Fruit fly (Drosophila melanogaster): ENCODE data around the gene CG33766.

Gene CG33766

dm6 chr3L:22642276-22642900, 3.0 kb upstream of the CG33766 start:
- TF ChIP-seq Mnt (GFP tag; optimal IDR thresholded peaks at IDR 0.05): no peak
- no peak for TF ChIP-seq tj (GFP tag; optimal IDR thresholded peaks at IDR 0.05)
- no peak for TF ChIP-seq Hr96 (GFP tag; optimal IDR thresholded peaks at IDR 0.05)
- no peak for TF ChIP-seq Crg-1 (GFP tag; optimal IDR thresholded peaks at IDR 0.05)
- TF ChIP-seq Clk (GFP tag; optimal IDR thresholded peaks at IDR 0.05): no peak
- no peak for TF ChIP-seq CG7045 (GFP tag; optimal IDR thresholded peaks at IDR 0.05)
- no peak for TF ChIP-seq cnc (optimal IDR thresholded peaks at IDR 0.05)
- TF ChIP-seq ovo (GFP tag; optimal IDR thresholded peaks at IDR 0.05): no peak
- TF ChIP-seq CG12768 (GFP tag; optimal IDR thresholded peaks at IDR 0.05): no peak
- no peak for TF ChIP-seq bab1 (GFP tag; optimal IDR thresholded peaks at IDR 0.05)
- no peak for TF ChIP-seq cic (GFP tag; optimal IDR thresholded peaks at IDR 0.05)
- TF ChIP-seq CG33017 (tag; optimal IDR thresholded peaks at IDR 0.05): no peak
- TF ChIP-seq toe (GFP tag; optimal IDR thresholded peaks at IDR 0.05): no peak
- TF ChIP-seq CG11617 (GFP tag; optimal IDR thresholded peaks at IDR 0.05): no peak
- TF ChIP-seq pad (GFP tag; optimal IDR thresholded peaks at IDR 0.05): no peak
- no peak for TF ChIP-seq CG5204 (GFP tag; optimal IDR thresholded peaks at IDR 0.05)
- no peak for TF ChIP-seq CG1620 (GFP tag; optimal IDR thresholded peaks at IDR 0.05)
- TF ChIP-seq CG14711 (tag; optimal IDR thresholded peaks at IDR 0.05): no peak

- TF ChIP-seq pad (GFP tag; optimal IDR thresholded peaks at IDR 0.05): no peak
- TF ChIP-seq CG14711 (tag; optimal IDR thresholded peaks at IDR 0.05): no peak
- TF ChIP-seq Mnt (GFP tag; optimal IDR thresholded peaks at IDR 0.05): no peak
- no peak for TF ChIP-seq CG5204 (GFP tag; optimal IDR thresholded peaks at IDR 0.05)
Measured at dm6 chr3L:22646007-22646406, 580 bp downstream of the CG33766 start, which contains the start of gene CG33767. Gene CG33767 (plus strand): TSS chr3L:22646307.

dm6 chr3L:22646863-22647262, 1.4 kb downstream of the CG33766 start, which contains the start of gene CG33768:
Gene CG33768 (plus strand): TSS chr3L:22647163.
- TF ChIP-seq Crg-1 (GFP tag; optimal IDR thresholded peaks at IDR 0.05): no peak
- TF ChIP-seq CG33017 (tag; optimal IDR thresholded peaks at IDR 0.05): no peak
- no peak for TF ChIP-seq CG7045 (GFP tag; optimal IDR thresholded peaks at IDR 0.05)
- TF ChIP-seq CG7101 (tag; optimal IDR thresholded peaks at IDR 0.05): no peak
- no peak for TF ChIP-seq ovo (GFP tag; optimal IDR thresholded peaks at IDR 0.05)
- no peak for TF ChIP-seq toe (GFP tag; optimal IDR thresholded peaks at IDR 0.05)

dm6 chr3L:22647627-22648026, 2.2 kb downstream of the CG33766 start, which contains the start of gene CG33769:
Gene CG33769 (plus strand): TSS chr3L:22647927.
- TF ChIP-seq CG1620 (GFP tag; optimal IDR thresholded peaks at IDR 0.05): no peak
- no peak for TF ChIP-seq CG5204 (GFP tag; optimal IDR thresholded peaks at IDR 0.05)
- TF ChIP-seq CG7045 (GFP tag; optimal IDR thresholded peaks at IDR 0.05): no peak
- TF ChIP-seq cnc (optimal IDR thresholded peaks at IDR 0.05): no peak
- TF ChIP-seq bab1 (GFP tag; optimal IDR thresholded peaks at IDR 0.05): no peak
- TF ChIP-seq CG7101 (tag; optimal IDR thresholded peaks at IDR 0.05): no peak
- TF ChIP-seq CG14711 (tag; optimal IDR thresholded peaks at IDR 0.05): no peak
- no peak for TF ChIP-seq kay (GFP tag; ENCODE audit: borderline replicate concordance)
- TF ChIP-seq CG33017 (tag; optimal IDR thresholded peaks at IDR 0.05): no peak
- TF ChIP-seq ovo (GFP tag; optimal IDR thresholded peaks at IDR 0.05): no peak
- no peak for TF ChIP-seq Clk (GFP tag; optimal IDR thresholded peaks at IDR 0.05)
- no peak for TF ChIP-seq Mnt (GFP tag; optimal IDR thresholded peaks at IDR 0.05)
- TF ChIP-seq CG12768 (GFP tag; optimal IDR thresholded peaks at IDR 0.05): no peak
- TF ChIP-seq Crg-1 (GFP tag; optimal IDR thresholded peaks at IDR 0.05): no peak

- no peak for TF ChIP-seq cic (GFP tag; optimal IDR thresholded peaks at IDR 0.05)
- TF ChIP-seq CG11617 (GFP tag; optimal IDR thresholded peaks at IDR 0.05): no peak
- TF ChIP-seq pad (GFP tag; optimal IDR thresholded peaks at IDR 0.05): no peak
Measured at dm6 chr3L:22648372-22648771, 2.9 kb downstream of the CG33766 start, which contains the start of gene CG33770. Gene CG33770 (plus strand): TSS chr3L:22648672.

- TF ChIP-seq cic (GFP tag; optimal IDR thresholded peaks at IDR 0.05) (no peak), CG5204 (GFP tag; optimal IDR thresholded peaks at IDR 0.05) (no peak), pad (GFP tag; optimal IDR thresholded peaks at IDR 0.05) (no peak), CG12768 (GFP tag; optimal IDR thresholded peaks at IDR 0.05) (no peak), cnc (optimal IDR thresholded peaks at IDR 0.05) (no peak), Mnt (GFP tag; optimal IDR thresholded peaks at IDR 0.05) (no peak), CG33017 (tag; optimal IDR thresholded peaks at IDR 0.05) (no peak), Hr96 (GFP tag; optimal IDR thresholded peaks at IDR 0.05) (no peak), ovo (GFP tag; optimal IDR thresholded peaks at IDR 0.05) (no peak), CG7101 (tag; optimal IDR thresholded peaks at IDR 0.05) (no peak), kay (GFP tag; ENCODE audit: borderline replicate concordance) (no peak), bab1 (GFP tag; optimal IDR thresholded peaks at IDR 0.05) (no peak), toe (GFP tag; optimal IDR thresholded peaks at IDR 0.05) (no peak), CG7045 (GFP tag; optimal IDR thresholded peaks at IDR 0.05) (no peak), Clk (GFP tag; optimal IDR thresholded peaks at IDR 0.05) (no peak), CG11617 (GFP tag; optimal IDR thresholded peaks at IDR 0.05) (no peak)
Measured at dm6 chr3L:22649096-22649495, 3.7 kb downstream of the CG33766 start, which contains the start of gene CG33771. Gene CG33771 (plus strand): TSS chr3L:22649396.

dm6 chr3L:22652425-22652824, 7.0 kb downstream of the CG33766 start, which contains the start of gene CG33772:
Gene CG33772 (minus strand): TSS chr3L:22652525.
- TF ChIP-seq bab1 (GFP tag; optimal IDR thresholded peaks at IDR 0.05) (no peak), CG14711 (tag; optimal IDR thresholded peaks at IDR 0.05) (no peak), Crg-1 (GFP tag; optimal IDR thresholded peaks at IDR 0.05) (no peak), Mnt (GFP tag; optimal IDR thresholded peaks at IDR 0.05) (no peak), toe (GFP tag; optimal IDR thresholded peaks at IDR 0.05) (no peak), ovo (GFP tag; optimal IDR thresholded peaks at IDR 0.05) (no peak), cnc (optimal IDR thresholded peaks at IDR 0.05) (no peak), pad (GFP tag; optimal IDR thresholded peaks at IDR 0.05) (no peak)
